Worm (Caenorhabditis elegans): Measurements from ENCODE around the gene C04C3.7.

Gene C04C3.7

ce11 chrIV:3400941-3401340, 32.3 kb downstream of the C04C3.7 start:
- TF ChIP-seq elt-3 (tag; optimal IDR thresholded peaks at IDR 0.05) (no peak), aly-2 (tag; optimal IDR thresholded peaks at IDR 0.05) (no peak), unc-39 (tag; optimal IDR thresholded peaks at IDR 0.05) (no peak), mml-1 (tag; optimal IDR thresholded peaks at IDR 0.05) (no peak), pha-4 (tag; optimal IDR thresholded peaks at IDR 0.05) (peak; percentile 27), nhr-237 (tag; optimal IDR thresholded peaks at IDR 0.05) (no peak), ceh-16 (tag; optimal IDR thresholded peaks at IDR 0.05) (no peak), mdl-1 (tag; optimal IDR thresholded peaks at IDR 0.05) (no peak), fkh-2 (tag; optimal IDR thresholded peaks at IDR 0.05) (no peak), unc-62 (GFP tag; optimal IDR thresholded peaks at IDR 0.05) (no peak), egl-27 (tag; optimal IDR thresholded peaks at IDR 0.05) (no peak), zag-1 (tag; optimal IDR thresholded peaks at IDR 0.05) (no peak), skn-1 (tag; optimal IDR thresholded peaks at IDR 0.05) (no peak), elt-2 (tag; optimal IDR thresholded peaks at IDR 0.05) (peak; percentile 83), pqm-1 (tag; optimal IDR thresholded peaks at IDR 0.05) (peak; percentile 90)

- TF ChIP-seq unc-39 (tag; optimal IDR thresholded peaks at IDR 0.05) (no peak), jun-1 (tag; optimal IDR thresholded peaks at IDR 0.05) (no peak), pha-4 (tag; optimal IDR thresholded peaks at IDR 0.05) (peak; percentile 37), lin-15B (tag; optimal IDR thresholded peaks at IDR 0.05) (peak; percentile 33), nfya-1 (tag; optimal IDR thresholded peaks at IDR 0.05; ENCODE audit: insufficient read depth) (peak; percentile 65), elt-2 (tag; optimal IDR thresholded peaks at IDR 0.05) (peak; percentile 28), hmg-11 (tag; optimal IDR thresholded peaks at IDR 0.05) (peak; percentile 58), elt-1 (tag; optimal IDR thresholded peaks at IDR 0.05) (no peak)
These were observed 34.1 kb downstream of the C04C3.7 start, which contains the start of the genes dyf-3 and pdhb-1 for ce11 chrIV:3399015-3399722. dyf-3 (minus strand) TSS chrIV:3399231. pdhb-1 (plus strand) TSS chrIV:3399672.

- TF ChIP-seq tbx-2 (tag; optimal IDR thresholded peaks at IDR 0.05) (no peak), unc-62 (GFP tag; optimal IDR thresholded peaks at IDR 0.05) (no peak), egl-27 (tag; optimal IDR thresholded peaks at IDR 0.05) (no peak), nhr-25 (tag; optimal IDR thresholded peaks at IDR 0.05) (no peak), skn-1 (tag; optimal IDR thresholded peaks at IDR 0.05) (no peak), ama-1 (optimal IDR thresholded peaks at IDR 0.05) (no peak), nhr-11 (tag; optimal IDR thresholded peaks at IDR 0.05) (no peak), elt-3 (tag; optimal IDR thresholded peaks at IDR 0.05) (no peak), aly-2 (tag; optimal IDR thresholded peaks at IDR 0.05) (no peak), mdl-1 (tag; optimal IDR thresholded peaks at IDR 0.05) (no peak), nhr-43 (tag; optimal IDR thresholded peaks at IDR 0.05; ENCODE audit: poor library complexity, severe bottlenecking) (no peak), snpc-4 (tag; optimal IDR thresholded peaks at IDR 0.05) (no peak), nhr-28 (tag; optimal IDR thresholded peaks at IDR 0.05) (no peak), sea-2 (GFP tag; optimal IDR thresholded peaks at IDR 0.05) (no peak)
These were observed 35.2 kb downstream of the C04C3.7 start for ce11 chrIV:3398078-3398477.

- TF ChIP-seq ceh-82 (tag; optimal IDR thresholded peaks at IDR 0.05) (no peak), fos-1 (tag; optimal IDR thresholded peaks at IDR 0.05) (no peak), hmg-11 (tag; optimal IDR thresholded peaks at IDR 0.05) (no peak), ZK546.5 (tag; optimal IDR thresholded peaks at IDR 0.05) (no peak), elt-2 (tag; optimal IDR thresholded peaks at IDR 0.05) (no peak), fkh-10 (GFP tag; optimal IDR thresholded peaks at IDR 0.05) (no peak), ztf-4 (tag; optimal IDR thresholded peaks at IDR 0.05) (no peak), eor-1 (tag; optimal IDR thresholded peaks at IDR 0.05) (no peak), unc-62 (GFP tag; optimal IDR thresholded peaks at IDR 0.05) (no peak), nhr-12 (tag; optimal IDR thresholded peaks at IDR 0.05) (no peak), ceh-9 (tag; optimal IDR thresholded peaks at IDR 0.05) (no peak), unc-39 (tag; optimal IDR thresholded peaks at IDR 0.05) (no peak), lsy-12 (tag; optimal IDR thresholded peaks at IDR 0.05) (no peak), elt-1 (tag; optimal IDR thresholded peaks at IDR 0.05) (no peak), egl-27 (tag; optimal IDR thresholded peaks at IDR 0.05) (no peak), elt-3 (tag; optimal IDR thresholded peaks at IDR 0.05) (no peak), ceh-16 (tag; optimal IDR thresholded peaks at IDR 0.05) (no peak)
These were observed 37.7 kb downstream of the C04C3.7 start, which contains the start of gene C04C3.14 for ce11 chrIV:3395581-3395980. C04C3.14 (plus strand) TSS chrIV:3395881.
